Fruit fly (Drosophila melanogaster) whole organism, prepupa: Measurements from ENCODE around the gene CG31178.

Source experiments
- CG8632 ChIP-seq: fragments of 200-800 bp; sonication (Bioruptor generic); optimal IDR thresholded peaks from 3 replicates; lab custom pipeline; 2016; ENCODE audit warnings: missing biosample characterization, missing genetic modification characterization
- Sox14 ChIP-seq: fragments of 200-800 bp; sonication (Bioruptor generic); optimal IDR thresholded peaks from 3 replicates; lab custom pipeline; 2016; ENCODE audit warnings: missing biosample characterization, missing genetic modification characterization

- TF ChIP-seq Sox14 (GFP tag; lab: Kevin White, UChicago) (no peak), CG8632 (GFP tag; lab: Kevin White, UChicago) (no peak)
Measured at dm6 chr3R:21836201-21836504, 37.4 kb upstream of the CG31178 start.
